Worm (Caenorhabditis elegans) whole organism, L2 larva: ENCODE measurements around the gene R02D5.10.

Experiments
- F13H6.1 ChIP-seq: sonication (generic microtip); optimal IDR thresholded peaks from 2 replicates; lab custom pipeline; 2016; ENCODE audit warnings: missing genetic modification characterization, missing compliant biosample characterization
- Y55F3AM.14 ChIP-seq: fragments of 200-800 bp; sonication (Bioruptor generic); optimal IDR thresholded peaks from 2 replicates; lab custom pipeline; 2018; ENCODE audit warnings: mild to moderate bottlenecking, missing genetic modification characterization, missing compliant biosample characterization
- ZK546.5 ChIP-seq: sonication (generic microtip); optimal IDR thresholded peaks from 2 replicates; lab custom pipeline; 2017; ENCODE audit warnings: missing biosample characterization, missing genetic modification characterization
- alr-1 ChIP-seq: fragments of 150-350 bp; optimal IDR thresholded peaks from 2 replicates; lab custom pipeline; 2014; ENCODE audit warnings: missing biosample characterization, missing genetic modification characterization
- aly-2 ChIP-seq: fragments of 150-350 bp; optimal IDR thresholded peaks from 2 replicates; lab custom pipeline; 2014; ENCODE audit warnings: missing biosample characterization, missing genetic modification characterization
- blmp-1 ChIP-seq: sonication (generic microtip); optimal IDR thresholded peaks from 2 replicates; lab custom pipeline; 2017; ENCODE audit warnings: missing genetic modification characterization, mild to moderate bottlenecking, missing compliant biosample characterization, antibody characterized with exemption, moderate library complexity; ENCODE audit not compliant: insufficient read depth
- ceh-16 ChIP-seq: fragments of 150-350 bp; optimal IDR thresholded peaks from 2 replicates; lab custom pipeline; 2014; ENCODE audit warnings: missing biosample characterization, missing genetic modification characterization
- ceh-82 ChIP-seq: fragments of 150-350 bp; optimal IDR thresholded peaks from 2 replicates; lab custom pipeline; 2014; ENCODE audit warnings: missing biosample characterization, missing genetic modification characterization
- crh-2 ChIP-seq: sonication (generic microtip); optimal IDR thresholded peaks from 2 replicates; lab custom pipeline; 2017; ENCODE audit warnings: missing biosample characterization, missing genetic modification characterization
- egl-27 ChIP-seq: sonication (generic microtip); optimal IDR thresholded peaks from 3 replicates; lab custom pipeline; 2017; ENCODE audit warnings: missing biosample characterization, missing genetic modification reagents, missing genetic modification characterization
- elt-3 ChIP-seq: sonication (generic microtip); optimal IDR thresholded peaks from 2 replicates; lab custom pipeline; 2017; ENCODE audit warnings: missing biosample characterization, missing genetic modification characterization
- fos-1 ChIP-seq: fragments of 150-350 bp; optimal IDR thresholded peaks from 2 replicates; lab custom pipeline; 2014; ENCODE audit warnings: missing biosample characterization, missing genetic modification characterization
- lin-13 ChIP-seq: fragments of 150-350 bp; optimal IDR thresholded peaks from 2 replicates; lab custom pipeline; 2014; ENCODE audit warnings: missing biosample characterization, missing genetic modification reagents, missing genetic modification characterization
- lin-39 ChIP-seq: fragments of 150-350 bp; optimal IDR thresholded peaks from 2 replicates; lab custom pipeline; 2014; ENCODE audit warnings: missing biosample characterization, missing genetic modification reagents, missing genetic modification characterization
- mbf-1 ChIP-seq: sonication (generic microtip); optimal IDR thresholded peaks from 2 replicates; lab custom pipeline; 2017; ENCODE audit warnings: missing biosample characterization, missing genetic modification characterization
- mdl-1 ChIP-seq, 2 experiments: fragments of 150-350 bp in 1 of 2; sonication (generic microtip) in 1 of 2; optimal IDR thresholded peaks; 2 replicates each; lab custom pipeline; 2017; ENCODE audit warnings: missing biosample characterization in 2 of 2, missing genetic modification characterization in 2 of 2
- nhr-10 ChIP-seq: sonication (generic microtip); optimal IDR thresholded peaks from 2 replicates; lab custom pipeline; 2017; ENCODE audit warnings: missing biosample characterization, missing genetic modification characterization
- nhr-11 ChIP-seq: fragments of 150-350 bp; optimal IDR thresholded peaks from 2 replicates; lab custom pipeline; 2014; ENCODE audit warnings: missing biosample characterization, missing genetic modification characterization
- nhr-12 ChIP-seq: fragments of 150-350 bp; optimal IDR thresholded peaks from 2 replicates; lab custom pipeline; 2014; ENCODE audit warnings: missing biosample characterization, missing genetic modification characterization
- nhr-129 ChIP-seq: fragments of 150-350 bp; optimal IDR thresholded peaks from 2 replicates; lab custom pipeline; 2014; ENCODE audit warnings: missing biosample characterization, missing genetic modification characterization
- nhr-21 ChIP-seq: fragments of 150-350 bp; optimal IDR thresholded peaks from 2 replicates; lab custom pipeline; 2014; ENCODE audit warnings: missing biosample characterization, missing genetic modification characterization
- nhr-23 ChIP-seq: fragments of 150-350 bp; optimal IDR thresholded peaks from 2 replicates; lab custom pipeline; 2014; ENCODE audit warnings: missing biosample characterization, missing genetic modification reagents, missing genetic modification characterization
- nhr-237 ChIP-seq: fragments of 150-350 bp; optimal IDR thresholded peaks from 2 replicates; lab custom pipeline; 2014; ENCODE audit warnings: missing biosample characterization, missing genetic modification characterization
- nhr-25 ChIP-seq: fragments of 150-350 bp; sonication (generic microtip); optimal IDR thresholded peaks from 3 replicates; lab custom pipeline; 2014; ENCODE audit warnings: missing biosample characterization, missing genetic modification characterization
- nhr-77 ChIP-seq: fragments of 150-350 bp; optimal IDR thresholded peaks from 2 replicates; lab custom pipeline; 2014; ENCODE audit warnings: missing biosample characterization, missing genetic modification characterization
- peb-1 ChIP-seq: fragments of 150-350 bp; optimal IDR thresholded peaks from 2 replicates; lab custom pipeline; 2014; ENCODE audit warnings: missing biosample characterization, missing genetic modification characterization
- sem-4 ChIP-seq: fragments of 150-350 bp; optimal IDR thresholded peaks from 2 replicates; lab custom pipeline; 2014; ENCODE audit warnings: missing biosample characterization, missing genetic modification reagents, missing genetic modification characterization
- skn-1 ChIP-seq: sonication (generic microtip); optimal IDR thresholded peaks from 2 replicates; lab custom pipeline; 2017; ENCODE audit warnings: missing biosample characterization, missing genetic modification characterization
- sma-3 ChIP-seq: sonication (generic microtip); optimal IDR thresholded peaks from 2 replicates; lab custom pipeline; 2016; ENCODE audit warnings: missing genetic modification reagents, missing genetic modification characterization, missing compliant biosample characterization
- snpc-4 ChIP-seq: fragments of 150-350 bp; optimal IDR thresholded peaks from 2 replicates; lab custom pipeline; 2014; ENCODE audit warnings: missing biosample characterization, missing genetic modification characterization
- unc-39 ChIP-seq: fragments of 150-350 bp; optimal IDR thresholded peaks from 2 replicates; lab custom pipeline; 2014; ENCODE audit warnings: missing biosample characterization, missing genetic modification characterization
- unc-62 ChIP-seq: fragments of 150-350 bp; optimal IDR thresholded peaks from 2 replicates; lab custom pipeline; 2014; ENCODE audit warnings: missing biosample characterization, missing genetic modification reagents, missing genetic modification characterization
- zag-1 ChIP-seq: fragments of 150-350 bp; optimal IDR thresholded peaks from 2 replicates; lab custom pipeline; 2014; ENCODE audit warnings: missing biosample characterization, missing genetic modification characterization
- ztf-11 ChIP-seq: sonication (generic microtip); optimal IDR thresholded peaks from 2 replicates; lab custom pipeline; 2017; ENCODE audit warnings: missing biosample characterization, missing genetic modification characterization
- ztf-4 ChIP-seq: fragments of 150-350 bp; optimal IDR thresholded peaks from 2 replicates; lab custom pipeline; 2014; ENCODE audit warnings: missing biosample characterization, missing genetic modification characterization

R02D5.10 gene

ce11 chrV:14523788-14524582 is 41.9 kb downstream of the R02D5.10 start, which contains the start of gene ril-1 (continued):
- TF ChIP-seq skn-1 (tag; lab: Kevin White, UChicago): peak; percentile 60
- no peak for TF ChIP-seq ztf-4 (tag; lab: Kevin White, UChicago)
- TF ChIP-seq ceh-16: no peak
- TF ChIP-seq crh-2: peak; percentile 27
- no peak for TF ChIP-seq nhr-237 (tag; lab: Kevin White, UChicago)
- TF ChIP-seq nhr-77 (tag; lab: Kevin White, UChicago): no peak
- TF ChIP-seq lin-13 (GFP tag; lab: Kevin White, UChicago): peak; percentile 20
- no peak for TF ChIP-seq Y55F3AM.14 (GFP tag; lab: Kevin White, UChicago)
- TF ChIP-seq nhr-23 (tag; lab: Kevin White, UChicago): no peak
- TF ChIP-seq nhr-25 (tag; lab: Kevin White, UChicago): peak; percentile 56
- TF ChIP-seq zag-1 (tag; lab: Kevin White, UChicago): no peak
- no peak for TF ChIP-seq mdl-1 (tag; optimal IDR thresholded peaks at IDR 0.05; lab: Kevin White, UChicago)
- TF ChIP-seq sem-4 (tag; lab: Kevin White, UChicago): no peak
- no peak for TF ChIP-seq peb-1 (tag; lab: Kevin White, UChicago)
- peak; percentile 10 for TF ChIP-seq nhr-21 (tag; lab: Kevin White, UChicago)
- TF ChIP-seq alr-1 (tag; lab: Kevin White, UChicago): no peak
- TF ChIP-seq mbf-1 (tag; lab: Kevin White, UChicago): no peak
- TF ChIP-seq lin-39: no peak
- peak; percentile 47 for TF ChIP-seq sma-3 (GFP tag; lab: Kevin White, UChicago)
- TF ChIP-seq egl-27 (tag; lab: Kevin White, UChicago): no peak
- TF ChIP-seq nhr-10: no peak
- no peak for TF ChIP-seq unc-39
- peak; percentile 34 for TF ChIP-seq F13H6.1 (tag; lab: Kevin White, UChicago)
- peak; percentile 16 for TF ChIP-seq snpc-4 (tag; lab: Kevin White, UChicago)
- TF ChIP-seq aly-2 (tag; lab: Kevin White, UChicago): no peak
- no peak for TF ChIP-seq elt-3 (tag; lab: Kevin White, UChicago)
- peak; percentile 35 for TF ChIP-seq fos-1 (tag; lab: Kevin White, UChicago)

- TF ChIP-seq sma-3 (GFP tag; lab: Kevin White, UChicago) (no peak), nhr-12 (tag; lab: Kevin White, UChicago) (no peak), peb-1 (tag; lab: Kevin White, UChicago) (no peak), nhr-237 (tag; lab: Kevin White, UChicago) (no peak), snpc-4 (tag; lab: Kevin White, UChicago) (no peak), ztf-11 (tag; lab: Kevin White, UChicago) (no peak), nhr-129 (tag; lab: Kevin White, UChicago) (no peak)
- TF ChIP-seq, all 48 proteins: peak for 0
Measured at ce11 chrV:14525089-14525488, 43.0 kb downstream of the R02D5.10 start, which contains the start of gene hda-1. Gene hda-1 (plus strand): TSS chrV:14525389.

ce11 chrV:14527210-14527609 is 45.1 kb downstream of the R02D5.10 start:
- TF ChIP-seq skn-1 (tag; lab: Kevin White, UChicago) (no peak), nhr-11 (no peak), ceh-82 (tag; lab: Kevin White, UChicago) (no peak), fos-1 (tag; lab: Kevin White, UChicago) (no peak), nhr-12 (tag; lab: Kevin White, UChicago) (no peak), snpc-4 (tag; lab: Kevin White, UChicago) (no peak), egl-27 (tag; lab: Kevin White, UChicago) (no peak), mbf-1 (tag; lab: Kevin White, UChicago) (no peak), zag-1 (tag; lab: Kevin White, UChicago) (no peak)
- TF ChIP-seq, all 48 proteins: peak for 0

- TF ChIP-seq nhr-12 (tag; lab: Kevin White, UChicago): no peak
- no peak for TF ChIP-seq aly-2 (tag; lab: Kevin White, UChicago)
- TF ChIP-seq ZK546.5: no peak
- TF ChIP-seq unc-62 (GFP tag; lab: Kevin White, UChicago): no peak
- TF ChIP-seq blmp-1: no peak
- no peak for TF ChIP-seq ceh-82 (tag; lab: Kevin White, UChicago)
- no peak for TF ChIP-seq fos-1 (tag; lab: Kevin White, UChicago)
- TF ChIP-seq Y55F3AM.14 (GFP tag; lab: Kevin White, UChicago): no peak
- TF ChIP-seq lin-13 (GFP tag; lab: Kevin White, UChicago): no peak
- no peak for TF ChIP-seq nhr-11
Measured at ce11 chrV:14530813-14531212, 48.7 kb downstream of the R02D5.10 start, which contains the start of gene kcnl-4. Gene kcnl-4 (plus strand): TSS chrV:14531113.
